Worm (Caenorhabditis elegans): ENCODE data around the gene col-148.

DNA sequence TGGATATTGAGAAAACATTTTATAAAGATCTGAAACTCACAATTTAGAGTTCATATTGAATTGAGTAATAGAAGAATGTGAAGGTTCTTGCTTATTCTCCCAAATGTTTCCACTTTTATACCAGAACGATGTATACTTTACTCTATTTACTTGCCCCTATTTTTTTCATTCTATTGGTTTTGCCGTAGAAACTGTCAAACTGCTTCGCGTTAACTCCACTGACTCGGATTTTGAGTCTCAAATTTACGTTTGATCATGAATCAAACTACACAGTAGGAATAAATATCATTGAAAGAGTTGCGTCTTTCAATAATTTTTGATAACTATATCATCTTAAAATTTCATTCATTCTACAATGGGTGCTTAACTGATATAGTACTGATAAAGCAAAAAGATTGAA, 1.7 kb upstream of the col-148 start, which contains the start of gene fipr-8:
- no peak for TF ChIP-seq ceh-36 (tag; optimal IDR thresholded peaks at IDR 0.05)
- no peak for TF ChIP-seq tbx-11 (GFP tag; IDR thresholded peaks at IDR 0.05)
- TF ChIP-seq flt-1 (GFP tag; IDR thresholded peaks at IDR 0.05) = no peak
- no peak for TF ChIP-seq ama-1 (optimal IDR thresholded peaks at IDR 0.05)
- no peak for TF ChIP-seq pes-1 (GFP tag; IDR thresholded peaks at IDR 0.05)
- no peak for TF ChIP-seq B0310.2 (tag; optimal IDR thresholded peaks at IDR 0.05)
- TF ChIP-seq hnd-1 (tag; optimal IDR thresholded peaks at IDR 0.05) = no peak
- no peak for TF ChIP-seq hmg-4 (GFP tag; optimal IDR thresholded peaks at IDR 0.05)
- TF ChIP-seq ets-7 (tag; optimal IDR thresholded peaks at IDR 0.05) = no peak
- TF ChIP-seq tra-4 (tag; optimal IDR thresholded peaks at IDR 0.05) = no peak
